Worm (Caenorhabditis elegans) whole organism, mixed stage, embryonic: Measurements from ENCODE around the gene srh-46.

Source experiments
- bed-3 ChIP-seq: fragments of 200-800 bp; sonication (Bioruptor generic); optimal IDR thresholded peaks from 3 replicates; lab custom pipeline; 2018; ENCODE audit warnings: mild to moderate bottlenecking, missing genetic modification characterization, moderate library complexity, missing compliant biosample characterization
- blmp-1 ChIP-seq: fragments of 150-350 bp; optimal IDR thresholded peaks from 2 replicates; lab custom pipeline; 2014; ENCODE audit warnings: missing biosample characterization, missing genetic modification characterization
- ceh-39 ChIP-seq: fragments of 150-350 bp; optimal IDR thresholded peaks from 2 replicates; lab custom pipeline; 2014; ENCODE audit warnings: missing biosample characterization, missing genetic modification characterization
- ceh-43 ChIP-seq: fragments of 200-800 bp; sonication (Bioruptor generic); optimal IDR thresholded peaks from 2 replicates; lab custom pipeline; 2018; ENCODE audit warnings: mild to moderate bottlenecking, missing genetic modification characterization, moderate library complexity, missing compliant biosample characterization
- ceh-83 ChIP-seq: fragments of 200-800 bp; sonication (Bioruptor generic); optimal IDR thresholded peaks from 2 replicates; lab custom pipeline; 2018; ENCODE audit warnings: mild to moderate bottlenecking, missing genetic modification characterization, missing compliant biosample characterization
- ces-1 ChIP-seq: fragments of 150-350 bp; optimal IDR thresholded peaks from 2 replicates; lab custom pipeline; 2014; ENCODE audit warnings: missing biosample characterization, missing genetic modification reagents, missing genetic modification characterization
- cnd-1 ChIP-seq: fragments of 200-800 bp; sonication (Bioruptor generic); optimal IDR thresholded peaks from 2 replicates; lab custom pipeline; 2018; ENCODE audit warnings: mild to moderate bottlenecking, missing genetic modification characterization, missing compliant biosample characterization
- elt-1 ChIP-seq: sonication (generic microtip); optimal IDR thresholded peaks from 2 replicates; lab custom pipeline; 2017; ENCODE audit warnings: missing genetic modification characterization, mild to moderate bottlenecking, missing compliant biosample characterization, antibody characterized with exemption, moderate library complexity, borderline replicate concordance; ENCODE audit not compliant: insufficient read depth
- elt-3 ChIP-seq: fragments of 150-350 bp; optimal IDR thresholded peaks from 2 replicates; lab custom pipeline; 2014; ENCODE audit warnings: missing biosample characterization, missing genetic modification characterization
- flh-1 ChIP-seq: fragments of 200-800 bp; sonication (Bioruptor generic); optimal IDR thresholded peaks from 2 replicates; lab custom pipeline; 2018; ENCODE audit warnings: mild to moderate bottlenecking, missing genetic modification characterization, moderate library complexity, missing compliant biosample characterization
- ham-2 ChIP-seq: fragments of 200-800 bp; sonication (Bioruptor generic); optimal IDR thresholded peaks from 2 replicates; lab custom pipeline; 2018; ENCODE audit warnings: mild to moderate bottlenecking, missing genetic modification characterization, missing compliant biosample characterization
- hlh-1 ChIP-seq: fragments of 150-350 bp; optimal IDR thresholded peaks from 2 replicates; lab custom pipeline; 2014; ENCODE audit warnings: missing biosample characterization, missing genetic modification reagents, missing genetic modification characterization
- lin-32 ChIP-seq: fragments of 200-800 bp; sonication (Bioruptor generic); optimal IDR thresholded peaks from 2 replicates; lab custom pipeline; 2018; ENCODE audit warnings: mild to moderate bottlenecking, missing genetic modification characterization, missing compliant biosample characterization
- lsy-2 ChIP-seq: fragments of 150-350 bp; optimal IDR thresholded peaks from 2 replicates; lab custom pipeline; 2014; ENCODE audit warnings: missing biosample characterization, missing genetic modification characterization
- mab-5 ChIP-seq: fragments of 150-350 bp; optimal IDR thresholded peaks from 2 replicates; lab custom pipeline; 2014; ENCODE audit warnings: missing biosample characterization, missing genetic modification characterization
- mep-1 ChIP-seq: fragments of 150-350 bp; optimal IDR thresholded peaks from 2 replicates; lab custom pipeline; 2017; ENCODE audit warnings: missing biosample characterization, missing genetic modification reagents, missing genetic modification characterization, inconsistent platforms
- mls-2 ChIP-seq: sonication (generic microtip); optimal IDR thresholded peaks from 2 replicates; lab custom pipeline; 2016; ENCODE audit warnings: mild to moderate bottlenecking, missing genetic modification characterization, moderate library complexity, missing compliant biosample characterization
- nhr-12 ChIP-seq: fragments of 150-350 bp; optimal IDR thresholded peaks from 2 replicates; lab custom pipeline; 2014; ENCODE audit warnings: missing biosample characterization, missing genetic modification characterization
- nhr-2 ChIP-seq: fragments of 150-350 bp; optimal IDR thresholded peaks from 2 replicates; lab custom pipeline; 2014; ENCODE audit warnings: missing biosample characterization, missing genetic modification characterization
- nhr-237 ChIP-seq: fragments of 150-350 bp; optimal IDR thresholded peaks from 2 replicates; lab custom pipeline; 2014; ENCODE audit warnings: missing biosample characterization, missing genetic modification characterization
- nhr-28 ChIP-seq: fragments of 150-350 bp; optimal IDR thresholded peaks from 2 replicates; lab custom pipeline; 2014; ENCODE audit warnings: missing biosample characterization, missing genetic modification characterization
- pha-4 ChIP-seq: fragments of 150-350 bp; optimal IDR thresholded peaks from 2 replicates; lab custom pipeline; 2018; ENCODE audit warnings: missing biosample characterization, missing genetic modification reagents, missing genetic modification characterization
- sem-2 ChIP-seq: fragments of 200-800 bp; sonication (Bioruptor generic); optimal IDR thresholded peaks from 2 replicates; lab custom pipeline; 2018; ENCODE audit warnings: mild to moderate bottlenecking, missing genetic modification characterization, missing compliant biosample characterization
- snpc-4 ChIP-seq: fragments of 150-350 bp; optimal IDR thresholded peaks from 2 replicates; lab custom pipeline; 2014; ENCODE audit warnings: missing biosample characterization, missing genetic modification characterization
- sptf-1 ChIP-seq: sonication (generic microtip); optimal IDR thresholded peaks from 2 replicates; lab custom pipeline; 2017; ENCODE audit warnings: mild to moderate bottlenecking, missing genetic modification characterization, moderate library complexity, missing compliant biosample characterization
- tbx-8 ChIP-seq: fragments of 200-800 bp; sonication (Bioruptor generic); optimal IDR thresholded peaks from 2 replicates; lab custom pipeline; 2018; ENCODE audit warnings: mild to moderate bottlenecking, missing genetic modification characterization, moderate library complexity, missing compliant biosample characterization
- unc-120 ChIP-seq: sonication (generic microtip); optimal IDR thresholded peaks from 2 replicates; lab custom pipeline; 2017; ENCODE audit warnings: missing genetic modification characterization, missing compliant biosample characterization; ENCODE audit not compliant: poor library complexity, severe bottlenecking
- unc-39 ChIP-seq: fragments of 150-350 bp; optimal IDR thresholded peaks from 2 replicates; lab custom pipeline; 2014; ENCODE audit warnings: missing biosample characterization, missing genetic modification characterization
- unc-62 ChIP-seq: fragments of 150-350 bp; optimal IDR thresholded peaks from 2 replicates; lab custom pipeline; 2014; ENCODE audit warnings: missing biosample characterization, missing genetic modification reagents, missing genetic modification characterization
- ztf-11 ChIP-seq: fragments of 150-350 bp; optimal IDR thresholded peaks from 2 replicates; lab custom pipeline; 2014; ENCODE audit warnings: missing biosample characterization, missing genetic modification characterization

Gene srh-46

ce11 chrV:11304879-11305278, 2.2 kb upstream of the srh-46 start, which contains the start of gene srh-45:
srh-45 (minus strand) TSS chrV:11304979.
- TF ChIP-seq flh-1: no peak
- TF ChIP-seq ceh-83: no peak
- no peak for TF ChIP-seq cnd-1 (tag; lab: Kevin White, UChicago)
- TF ChIP-seq nhr-237 (tag; lab: Kevin White, UChicago): no peak

- TF ChIP-seq elt-3 (tag; lab: Kevin White, UChicago): no peak
- TF ChIP-seq lin-32: no peak
- no peak for TF ChIP-seq unc-120 (tag; lab: Kevin White, UChicago)
- TF ChIP-seq sptf-1 (tag; lab: Kevin White, UChicago): no peak
- TF ChIP-seq cnd-1 (tag; lab: Kevin White, UChicago): no peak
- TF ChIP-seq mab-5 (tag; lab: Kevin White, UChicago): no peak
- no peak for TF ChIP-seq mls-2
- TF ChIP-seq unc-62 (GFP tag; lab: Kevin White, UChicago): no peak
- TF ChIP-seq nhr-12 (tag; lab: Kevin White, UChicago): no peak
- TF ChIP-seq blmp-1 (tag; lab: Kevin White, UChicago): no peak
- no peak for TF ChIP-seq ceh-39 (tag; lab: Kevin White, UChicago)
- TF ChIP-seq, all 35 proteins: peak for 0
Observed at ce11 chrV:11304200-11304599, 1.5 kb upstream of the srh-46 start.

- TF ChIP-seq pha-4 (no peak), nhr-237 (tag; lab: Kevin White, UChicago) (no peak), elt-3 (tag; lab: Kevin White, UChicago) (no peak), mep-1 (tag; lab: Kevin White, UChicago) (no peak), elt-1 (tag; lab: Kevin White, UChicago) (no peak), bed-3 (no peak)
Observed at ce11 chrV:11300539-11300938, 2.1 kb downstream of the srh-46 start, which contains the start of gene srh-47. srh-47 (minus strand) TSS chrV:11300639.

ce11 chrV:11299406-11299805, 3.3 kb downstream of the srh-46 start:
- TF ChIP-seq pha-4 (no peak), unc-62 (GFP tag; lab: Kevin White, UChicago) (no peak)

- TF ChIP-seq ham-2 (no peak), bed-3 (no peak), pha-4 (no peak), ces-1 (GFP tag; lab: Kevin White, UChicago) (no peak), elt-1 (tag; lab: Kevin White, UChicago) (no peak), ztf-11 (tag; lab: Kevin White, UChicago) (no peak), cnd-1 (tag; lab: Kevin White, UChicago) (no peak), mep-1 (tag; lab: Kevin White, UChicago) (no peak), mls-2 (no peak), lsy-2 (tag; lab: Kevin White, UChicago) (no peak), elt-3 (tag; lab: Kevin White, UChicago) (no peak), nhr-12 (tag; lab: Kevin White, UChicago) (no peak), nhr-237 (tag; lab: Kevin White, UChicago) (no peak), nhr-2 (no peak), sem-2 (GFP tag; lab: Kevin White, UChicago) (no peak), ceh-39 (tag; lab: Kevin White, UChicago) (no peak), unc-39 (tag; lab: Kevin White, UChicago) (no peak), lin-32 (no peak), snpc-4 (tag; lab: Kevin White, UChicago) (no peak)
Observed at ce11 chrV:11298632-11299031, 4.1 kb downstream of the srh-46 start, which contains the start of gene T03F7.5. T03F7.5 (minus strand) TSS chrV:11298732.

- TF ChIP-seq tbx-8 (GFP tag; lab: Kevin White, UChicago): no peak
- no peak for TF ChIP-seq sptf-1 (tag; lab: Kevin White, UChicago)
- no peak for TF ChIP-seq nhr-2
- TF ChIP-seq unc-62 (GFP tag; lab: Kevin White, UChicago): no peak
- TF ChIP-seq bed-3: no peak
- TF ChIP-seq unc-39 (tag; lab: Kevin White, UChicago): no peak
- no peak for TF ChIP-seq hlh-1 (tag; lab: Kevin White, UChicago)
- TF ChIP-seq snpc-4 (tag; lab: Kevin White, UChicago): no peak
- no peak for TF ChIP-seq ham-2
- TF ChIP-seq mep-1 (tag; lab: Kevin White, UChicago): no peak
- TF ChIP-seq ceh-43: no peak
- no peak for TF ChIP-seq cnd-1 (tag; lab: Kevin White, UChicago)
- no peak for TF ChIP-seq nhr-28 (tag; lab: Kevin White, UChicago)
- TF ChIP-seq ces-1 (GFP tag; lab: Kevin White, UChicago): no peak
- TF ChIP-seq ceh-39 (tag; lab: Kevin White, UChicago): no peak
Observed at ce11 chrV:11294393-11294792, 8.3 kb downstream of the srh-46 start, which contains the start of gene T03F7.6. T03F7.6 (plus strand) TSS chrV:11294693.
